Worm (Caenorhabditis elegans): Measurements from ENCODE around the gene R09E10.5.
A peak's percentile ranks its signal among the peaks of the same experiment; 100 is the strongest.

R09E10.5 gene

ce11 chrIV:10286655-10287054 is 15.4 kb downstream of the R09E10.5 start, which contains the start of gene ebax-1:
Gene ebax-1, plus strand, starts transcription at chrIV:10286955.
- TF ChIP-seq nhr-43 (tag; optimal IDR thresholded peaks at IDR 0.05; ENCODE audit: poor library complexity, severe bottlenecking) (no peak), nhr-12 (tag; optimal IDR thresholded peaks at IDR 0.05) (no peak), fkh-10 (GFP tag; optimal IDR thresholded peaks at IDR 0.05) (no peak), ztf-11 (tag; optimal IDR thresholded peaks at IDR 0.05) (no peak), lin-39 (tag; optimal IDR thresholded peaks at IDR 0.05) (no peak), lsy-12 (tag; optimal IDR thresholded peaks at IDR 0.05) (no peak), nhr-23 (tag; optimal IDR thresholded peaks at IDR 0.05) (no peak), ceh-82 (tag; optimal IDR thresholded peaks at IDR 0.05) (no peak), snpc-4 (tag; optimal IDR thresholded peaks at IDR 0.05) (no peak), skn-1 (tag; optimal IDR thresholded peaks at IDR 0.05) (no peak), mml-1 (tag; optimal IDR thresholded peaks at IDR 0.05) (no peak), nhr-25 (tag; optimal IDR thresholded peaks at IDR 0.05) (no peak), eor-1 (tag; optimal IDR thresholded peaks at IDR 0.05) (no peak)

DNA sequence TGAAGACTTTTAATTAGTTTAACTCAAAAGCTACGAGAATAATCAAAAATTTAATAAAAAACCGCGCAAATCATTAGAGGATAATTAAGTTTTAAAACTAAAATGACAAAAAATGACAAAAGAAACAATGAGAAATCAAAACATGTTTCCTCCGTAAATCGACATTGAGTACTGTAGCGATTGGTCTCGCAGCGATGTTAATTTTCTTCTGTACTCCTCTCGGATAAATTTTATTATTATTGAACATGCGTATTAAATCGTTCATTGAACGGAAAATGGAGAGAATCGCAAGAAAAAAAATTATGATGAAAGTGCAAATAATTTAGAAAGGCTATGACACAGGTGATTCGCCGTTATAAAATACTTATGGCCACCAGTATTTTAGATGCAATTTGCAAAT is 16.8 kb downstream of the R09E10.5 start:
- TF ChIP-seq ceh-9 (tag; optimal IDR thresholded peaks at IDR 0.05) (no peak), egl-27 (tag; optimal IDR thresholded peaks at IDR 0.05) (no peak), ama-1 (optimal IDR thresholded peaks at IDR 0.05) (no peak), nhr-11 (tag; optimal IDR thresholded peaks at IDR 0.05) (no peak), unc-62 (GFP tag; optimal IDR thresholded peaks at IDR 0.05) (no peak), eor-1 (tag; optimal IDR thresholded peaks at IDR 0.05) (no peak), hmg-11 (tag; optimal IDR thresholded peaks at IDR 0.05) (no peak), nfya-1 (tag; optimal IDR thresholded peaks at IDR 0.05; ENCODE audit: insufficient read depth) (no peak), R02D3.7 (tag; optimal IDR thresholded peaks at IDR 0.05) (no peak)

DNA sequence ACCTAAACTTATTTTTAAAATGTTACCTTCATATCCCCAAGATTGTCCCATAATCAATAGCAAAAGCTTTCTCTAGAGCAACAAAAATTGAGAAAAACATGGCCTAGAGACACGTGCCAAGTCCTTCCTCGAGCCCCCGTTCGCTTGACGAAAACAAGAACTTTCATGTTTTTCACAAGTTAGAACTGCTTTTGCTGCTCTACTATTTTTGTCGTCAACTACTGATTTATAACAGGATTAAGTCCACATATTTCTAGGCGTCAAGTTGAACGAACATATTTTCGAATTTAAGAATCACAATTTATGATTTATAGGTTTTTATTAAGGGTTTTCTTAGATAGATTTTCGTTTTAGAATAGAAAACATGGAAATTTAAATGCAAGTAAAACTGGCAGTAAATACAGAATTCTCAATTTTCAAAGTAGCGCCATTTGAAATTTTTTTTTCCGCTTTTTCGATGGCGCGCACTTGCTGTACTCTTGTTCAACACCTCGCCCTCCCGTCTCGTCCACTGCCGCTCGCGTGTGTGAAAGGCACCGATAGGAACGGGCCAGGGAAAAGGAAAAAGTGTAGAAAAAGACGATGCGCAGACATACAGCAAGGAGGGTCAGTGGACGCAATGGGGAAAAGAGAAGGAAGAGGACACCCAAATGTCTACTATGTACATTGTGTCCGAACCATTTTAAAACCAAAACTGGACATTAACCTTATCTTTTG is 17.8 kb downstream of the R09E10.5 start, which contains the start of gene rad-51:
Gene rad-51, minus strand, starts transcription at position 51 of the 717 bp plus-strand sequence.
- TF ChIP-seq jun-1 (tag; optimal IDR thresholded peaks at IDR 0.05) (no peak), elt-3 (tag; optimal IDR thresholded peaks at IDR 0.05) (no peak), nfya-1 (tag; optimal IDR thresholded peaks at IDR 0.05; ENCODE audit: insufficient read depth) (peak; percentile 86), mdl-1 (tag; optimal IDR thresholded peaks at IDR 0.05) (no peak), lin-15B (tag; optimal IDR thresholded peaks at IDR 0.05) (peak; percentile 85), lsy-12 (tag; optimal IDR thresholded peaks at IDR 0.05) (peak; percentile 5), nhr-76 (tag; optimal IDR thresholded peaks at IDR 0.05) (no peak), tbx-2 (tag; optimal IDR thresholded peaks at IDR 0.05) (no peak), lin-39 (tag; optimal IDR thresholded peaks at IDR 0.05) (peak; percentile 37), nhr-77 (tag; optimal IDR thresholded peaks at IDR 0.05) (no peak), ZK546.5 (tag; optimal IDR thresholded peaks at IDR 0.05) (no peak), egl-27 (tag; optimal IDR thresholded peaks at IDR 0.05) (peak; percentile 9), elt-2 (tag; optimal IDR thresholded peaks at IDR 0.05) (peak; percentile 54), elt-1 (tag; optimal IDR thresholded peaks at IDR 0.05) (no peak), nhr-25 (tag; optimal IDR thresholded peaks at IDR 0.05) (peak; percentile 68), snpc-4 (tag; optimal IDR thresholded peaks at IDR 0.05) (peak; percentile 73), fkh-10 (GFP tag; optimal IDR thresholded peaks at IDR 0.05) (no peak), pqm-1 (tag; optimal IDR thresholded peaks at IDR 0.05) (peak; percentile 29), nhr-23 (tag; optimal IDR thresholded peaks at IDR 0.05) (peak; percentile 33), ceh-82 (tag; optimal IDR thresholded peaks at IDR 0.05) (no peak), fos-1 (tag; optimal IDR thresholded peaks at IDR 0.05) (no peak), unc-62 (GFP tag; optimal IDR thresholded peaks at IDR 0.05) (no peak), ceh-9 (tag; optimal IDR thresholded peaks at IDR 0.05) (no peak), eor-1 (tag; optimal IDR thresholded peaks at IDR 0.05) (no peak), ama-1 (optimal IDR thresholded peaks at IDR 0.05) (no peak), ztf-4 (tag; optimal IDR thresholded peaks at IDR 0.05) (no peak), pha-4 (tag; optimal IDR thresholded peaks at IDR 0.05) (peak; percentile 88), hmg-11 (tag; optimal IDR thresholded peaks at IDR 0.05) (peak; percentile 88)

ce11 chrIV:10281482-10281881 is 20.6 kb downstream of the R09E10.5 start, which contains the start of gene thk-1:
Gene thk-1, minus strand, starts transcription at chrIV:10281582.
- no peak for TF ChIP-seq ZK546.5 (tag; optimal IDR thresholded peaks at IDR 0.05)
- no peak for TF ChIP-seq elt-3 (tag; optimal IDR thresholded peaks at IDR 0.05)
- TF ChIP-seq nhr-25 (tag; optimal IDR thresholded peaks at IDR 0.05): no peak
- no peak for TF ChIP-seq ceh-9 (tag; optimal IDR thresholded peaks at IDR 0.05)
- no peak for TF ChIP-seq nhr-11 (tag; optimal IDR thresholded peaks at IDR 0.05)
- TF ChIP-seq sea-2 (GFP tag; optimal IDR thresholded peaks at IDR 0.05): no peak
- no peak for TF ChIP-seq aly-2 (tag; optimal IDR thresholded peaks at IDR 0.05)
- no peak for TF ChIP-seq fos-1 (tag; optimal IDR thresholded peaks at IDR 0.05)
- peak; percentile 42 for TF ChIP-seq elt-2 (tag; optimal IDR thresholded peaks at IDR 0.05)
- no peak for TF ChIP-seq snpc-4 (tag; optimal IDR thresholded peaks at IDR 0.05)
- TF ChIP-seq eor-1 (tag; optimal IDR thresholded peaks at IDR 0.05): no peak
- no peak for TF ChIP-seq fkh-2 (tag; optimal IDR thresholded peaks at IDR 0.05)
- TF ChIP-seq lin-15B (tag; optimal IDR thresholded peaks at IDR 0.05): no peak
- peak; percentile 15 for TF ChIP-seq pqm-1 (tag; optimal IDR thresholded peaks at IDR 0.05)
- no peak for TF ChIP-seq nhr-12 (tag; optimal IDR thresholded peaks at IDR 0.05)

Measured in whole organism, L3 larva.